Worm (Caenorhabditis elegans) whole organism, midembryonic: Measurements from ENCODE around the gene yju-2.

Experiments used
- cog-1 ChIP-seq: sonication (generic microtip); optimal IDR thresholded peaks from 2 replicates; lab custom pipeline; 2016; ENCODE audit warnings: missing genetic modification characterization, missing compliant biosample characterization
- flt-1 ChIP-seq: fragments of 200-800 bp; sonication (Bioruptor generic); IDR thresholded peaks from 2 replicates; pipeline ENCODE4 v1.3.6; 2022; ENCODE audit warnings: missing genetic modification characterization, missing compliant biosample characterization
- klf-2 ChIP-seq: fragments of 200-800 bp; sonication (Bioruptor generic); conservative IDR thresholded peaks from 2 replicates; pipeline ENCODE4 v1.3.6; 2022; ENCODE audit warnings: missing genetic modification reagents, missing genetic modification characterization, missing compliant biosample characterization
- ztf-23 ChIP-seq: fragments of 200-800 bp; sonication (Bioruptor generic); IDR thresholded peaks from 2 replicates; pipeline ENCODE4 v1.3.6; 2022; ENCODE audit warnings: missing genetic modification reagents, missing genetic modification characterization, missing compliant biosample characterization
- ztf-29 ChIP-seq: fragments of 200-800 bp; sonication (Bioruptor generic); IDR thresholded peaks from 2 replicates; pipeline ENCODE4 v1.3.6; 2022; ENCODE audit warnings: missing genetic modification reagents, missing genetic modification characterization, missing compliant biosample characterization

- TF ChIP-seq flt-1 (no peak), cog-1 (tag; lab: Kevin White, UChicago) (no peak), klf-2 (no peak), ztf-29 (GFP tag; lab: Robert Waterston, UW) (no peak), ztf-23 (GFP tag; lab: Robert Waterston, UW) (0 out of 2 replicates have a peak, but pooled peaks have one; percentile 48)
Observed at ce11 chrIII:7144749-7145148, 39.4 kb upstream of the yju-2 start, which contains the start of gene glr-2.
